Fruit fly (Drosophila melanogaster) whole organism, embryonic: ENCODE measurements around the gene Piezo.
A peak's percentile ranks its signal among the peaks of the same experiment; 100 is the strongest.

Experiments used
- Adf1 ChIP-seq: fragments of 200-800 bp; sonication (Bioruptor generic); IDR thresholded peaks from 2 replicates; pipeline ENCODE4 v1.3.6; 2022; ENCODE audit warnings: missing biosample characterization, missing genetic modification characterization
- Atf3 ChIP-seq: fragments of 200-800 bp; sonication (Bioruptor generic); optimal IDR thresholded peaks from 3 replicates; lab custom pipeline; 2016; ENCODE audit warnings: missing biosample characterization, missing genetic modification characterization
- Awh ChIP-seq: fragments of 200-800 bp; sonication (Bioruptor generic); IDR thresholded peaks from 2 replicates; pipeline ENCODE4, ENCODE4 v1.3.6; 2022; ENCODE audit warnings: missing biosample characterization, missing genetic modification characterization
- BEAF-32 ChIP-seq: fragments of 200-800 bp; sonication (Bioruptor generic); optimal IDR thresholded peaks from 3 replicates; lab custom pipeline; 2017; ENCODE audit warnings: missing biosample characterization, missing genetic modification characterization, mild to moderate bottlenecking, moderate library complexity, missing genetic modification reagents
- CG10147 ChIP-seq: fragments of 200-800 bp; sonication (Bioruptor generic); optimal IDR thresholded peaks from 2 replicates; lab custom pipeline; 2019; ENCODE audit warnings: missing biosample characterization, mild to moderate bottlenecking, missing genetic modification characterization, moderate library complexity
- CG10267 ChIP-seq: fragments of 200-800 bp; sonication (Bioruptor generic); optimal IDR thresholded peaks from 2 replicates; lab custom pipeline; 2018; ENCODE audit warnings: missing biosample characterization, mild to moderate bottlenecking, missing genetic modification characterization, moderate library complexity
- CG11398 ChIP-seq: fragments of 200-800 bp; sonication (Bioruptor generic); optimal IDR thresholded peaks from 2 replicates; lab custom pipeline; 2016; ENCODE audit warnings: missing biosample characterization, missing genetic modification characterization
- CG12236 ChIP-seq: fragments of 200-800 bp; sonication (Bioruptor generic); optimal IDR thresholded peaks from 2 replicates; lab custom pipeline; 2016; ENCODE audit warnings: missing biosample characterization, missing genetic modification characterization
- CG12299 ChIP-seq: fragments of 200-800 bp; sonication (Bioruptor generic); optimal IDR thresholded peaks from 2 replicates; lab custom pipeline; 2018; ENCODE audit warnings: missing biosample characterization, mild to moderate bottlenecking, missing genetic modification characterization
- CG14860 ChIP-seq: fragments of 200-800 bp; sonication (Bioruptor generic); IDR thresholded peaks from 3 replicates; pipeline ENCODE4 v1.3.6; 2022; ENCODE audit warnings: missing biosample characterization, missing genetic modification characterization; ENCODE audit not compliant: partially characterized antibody
- CG15011 ChIP-seq: fragments of 200-800 bp; sonication (Bioruptor generic); optimal IDR thresholded peaks from 3 replicates; lab custom pipeline; 2018; ENCODE audit warnings: missing biosample characterization, mild to moderate bottlenecking, missing genetic modification characterization
- CG16813 ChIP-seq: fragments of 200-800 bp; sonication (Bioruptor generic); IDR thresholded peaks from 3 replicates; pipeline ENCODE4 v1.3.6; 2022; ENCODE audit warnings: missing biosample characterization, missing genetic modification characterization; ENCODE audit not compliant: partially characterized antibody
- CG1792 ChIP-seq: fragments of 200-800 bp; sonication (Bioruptor generic); optimal IDR thresholded peaks from 2 replicates; lab custom pipeline; 2016; ENCODE audit warnings: missing biosample characterization, missing genetic modification characterization
- CG18476 ChIP-seq: fragments of 200-800 bp; sonication (Bioruptor generic); optimal IDR thresholded peaks from 2 replicates; lab custom pipeline; 2016; ENCODE audit warnings: missing biosample characterization, mild to moderate bottlenecking, missing genetic modification characterization
- CG2129 ChIP-seq: fragments of 200-800 bp; sonication (Bioruptor generic); IDR thresholded peaks from 2 replicates; pipeline ENCODE4 v1.3.6; 2022; ENCODE audit warnings: missing biosample characterization, missing genetic modification characterization; ENCODE audit not compliant: partially characterized antibody
- CG32772 ChIP-seq: fragments of 200-800 bp; sonication (Bioruptor generic); IDR thresholded peaks from 2 replicates; pipeline ENCODE4 v1.3.6; 2022; ENCODE audit warnings: missing biosample characterization, missing genetic modification characterization
- CG3407 ChIP-seq: fragments of 200-800 bp; sonication (Bioruptor generic); optimal IDR thresholded peaks from 2 replicates; lab custom pipeline; 2018; ENCODE audit warnings: missing biosample characterization, mild to moderate bottlenecking, missing genetic modification characterization
- CG4404 ChIP-seq: fragments of 200-800 bp; sonication (Bioruptor generic); IDR thresholded peaks from 2 replicates; pipeline ENCODE4 v1.3.6; 2022; ENCODE audit warnings: missing biosample characterization, missing genetic modification characterization
- CG5245 ChIP-seq: fragments of 200-800 bp; sonication (Bioruptor generic); optimal IDR thresholded peaks from 3 replicates; lab custom pipeline; 2016; ENCODE audit warnings: missing biosample characterization, missing genetic modification characterization
- CG6175 ChIP-seq: fragments of 200-800 bp; sonication (Bioruptor generic); IDR thresholded peaks from 3 replicates; pipeline ENCODE4 v1.3.6; 2022; ENCODE audit warnings: missing biosample characterization, missing genetic modification characterization
- Dad ChIP-seq: fragments of 200-800 bp; sonication (Bioruptor generic); optimal IDR thresholded peaks from 3 replicates; lab custom pipeline; 2016; ENCODE audit warnings: missing biosample characterization, missing genetic modification characterization
- Dll ChIP-seq: fragments of 200-800 bp; sonication (Bioruptor generic); IDR thresholded peaks from 4 replicates; pipeline ENCODE4 v1.3.6; 2022; ENCODE audit warnings: missing biosample characterization, missing genetic modification characterization; ENCODE audit not compliant: partially characterized antibody
- Doc3 ChIP-seq: fragments of 200-800 bp; sonication (Bioruptor generic); IDR thresholded peaks from 3 replicates; pipeline ENCODE4 v1.3.6; 2022; ENCODE audit warnings: missing biosample characterization, missing genetic modification characterization; ENCODE audit not compliant: partially characterized antibody
- Drgx ChIP-seq: fragments of 200-800 bp; sonication (Bioruptor generic); IDR thresholded peaks from 2 replicates; pipeline ENCODE4 v1.3.6; 2022; ENCODE audit warnings: missing biosample characterization, missing genetic modification characterization
- Gsc ChIP-seq: fragments of 200-800 bp; sonication (Bioruptor generic); IDR thresholded peaks from 2 replicates; pipeline ENCODE4 v1.3.6; 2022; ENCODE audit warnings: missing biosample characterization, missing genetic modification characterization
- HHEX ChIP-seq: fragments of 200-800 bp; sonication (Bioruptor generic); optimal IDR thresholded peaks from 3 replicates; lab custom pipeline; 2017; ENCODE audit warnings: missing biosample characterization, mild to moderate bottlenecking, missing genetic modification characterization, missing genetic modification reagents
- Hr3 ChIP-seq: fragments of 200-800 bp; sonication (Bioruptor generic); optimal IDR thresholded peaks from 3 replicates; lab custom pipeline; 2016; ENCODE audit warnings: missing biosample characterization, missing genetic modification characterization
- Kr ChIP-seq: fragments of 200-800 bp; sonication (Bioruptor generic); optimal IDR thresholded peaks from 2 replicates; lab custom pipeline; 2017; ENCODE audit warnings: missing biosample characterization, mild to moderate bottlenecking, missing genetic modification characterization
- Lim3 ChIP-seq: fragments of 200-800 bp; sonication (Bioruptor generic); IDR thresholded peaks from 2 replicates; pipeline ENCODE4 v1.3.6; 2022; ENCODE audit warnings: missing biosample characterization, missing genetic modification characterization
- MESR4 ChIP-seq: fragments of 200-800 bp; sonication (Bioruptor generic); optimal IDR thresholded peaks from 2 replicates; lab custom pipeline; 2018; ENCODE audit warnings: missing biosample characterization, mild to moderate bottlenecking, missing genetic modification characterization, moderate library complexity
- Med ChIP-seq: fragments of 200-800 bp; sonication (Bioruptor generic); peaks from one replicate; lab custom pipeline; 2016; ENCODE audit warnings: missing biosample characterization, missing genetic modification characterization, mild to moderate bottlenecking, inconsistent platforms, moderate library complexity
- Nf-YA ChIP-seq: fragments of 200-800 bp; sonication (Bioruptor generic); IDR thresholded peaks from 2 replicates; pipeline ENCODE4 v1.3.6; 2022; ENCODE audit warnings: missing biosample characterization, missing genetic modification characterization
- Scr ChIP-seq: fragments of 200-800 bp; sonication (Bioruptor generic); IDR thresholded peaks from 2 replicates; pipeline ENCODE4 v1.3.6; 2022; ENCODE audit warnings: missing biosample characterization, missing genetic modification characterization; ENCODE audit not compliant: partially characterized antibody
- Taf1 ChIP-seq: fragments of 200-800 bp; sonication (Bioruptor generic); IDR thresholded peaks from 2 replicates; pipeline ENCODE4 v1.3.6; 2022; ENCODE audit warnings: missing biosample characterization, missing genetic modification characterization
- Xrp1 ChIP-seq: fragments of 200-800 bp; sonication (Bioruptor generic); IDR thresholded peaks from 2 replicates; pipeline ENCODE4 v1.3.6; 2022; ENCODE audit warnings: missing biosample characterization, missing genetic modification characterization
- ato ChIP-seq: fragments of 200-800 bp; sonication (Bioruptor generic); IDR thresholded peaks from 2 replicates; pipeline ENCODE4 v1.3.6; 2022; ENCODE audit warnings: missing biosample characterization, missing genetic modification characterization; ENCODE audit not compliant: partially characterized antibody
- bbx ChIP-seq: fragments of 200-800 bp; sonication (Bioruptor generic); IDR thresholded peaks from 2 replicates; pipeline ENCODE4 v1.3.6; 2022; ENCODE audit warnings: missing biosample characterization, missing genetic modification characterization; ENCODE audit not compliant: partially characterized antibody
- bsh ChIP-seq, 2 experiments: fragments of 200-800 bp; sonication (Bioruptor generic); optimal IDR thresholded peaks; 2 replicates each; lab custom pipeline; 2017 to 2018; ENCODE audit warnings: mild to moderate bottlenecking in 2 of 2, missing biosample characterization in 2 of 2, missing genetic modification characterization in 2 of 2, moderate library complexity in 1 of 2
- ci ChIP-seq: fragments of 200-800 bp; sonication (Bioruptor generic); IDR thresholded peaks from 3 replicates; pipeline ENCODE4 v1.3.6; 2022; ENCODE audit warnings: missing biosample characterization, missing genetic modification characterization
- cwo ChIP-seq: fragments of 200-800 bp; sonication (Bioruptor generic); optimal IDR thresholded peaks from 3 replicates; lab custom pipeline; 2017; ENCODE audit warnings: missing biosample characterization, missing genetic modification characterization, mild to moderate bottlenecking, moderate library complexity, missing genetic modification reagents
- dysf ChIP-seq: fragments of 200-800 bp; sonication (Bioruptor generic); IDR thresholded peaks from 3 replicates; pipeline ENCODE4 v1.3.6; 2022; ENCODE audit warnings: missing biosample characterization, missing genetic modification characterization
- gce ChIP-seq: fragments of 200-800 bp; sonication (Bioruptor generic); IDR thresholded peaks from 3 replicates; pipeline ENCODE4 v1.3.6; 2022; ENCODE audit warnings: missing biosample characterization, missing genetic modification characterization
- knrl ChIP-seq: fragments of 200-800 bp; sonication (Bioruptor generic); IDR thresholded peaks from 3 replicates; pipeline ENCODE4 v1.3.6; 2022; ENCODE audit warnings: missing biosample characterization, missing genetic modification characterization; ENCODE audit not compliant: partially characterized antibody
- pita ChIP-seq: fragments of 200-800 bp; sonication (Bioruptor generic); optimal IDR thresholded peaks from 2 replicates; lab custom pipeline; 2017; ENCODE audit warnings: missing biosample characterization, mild to moderate bottlenecking, missing genetic modification characterization
- stwl ChIP-seq: fragments of 200-800 bp; sonication (Bioruptor generic); optimal IDR thresholded peaks from 3 replicates; lab custom pipeline; 2018; ENCODE audit warnings: missing biosample characterization, mild to moderate bottlenecking, missing genetic modification characterization, moderate library complexity
- sug ChIP-seq: fragments of 200-800 bp; optimal IDR thresholded peaks from 2 replicates; lab custom pipeline; 2019; ENCODE audit warnings: missing biosample characterization, mild to moderate bottlenecking, missing genetic modification characterization, moderate library complexity
- tgo ChIP-seq: fragments of 200-800 bp; sonication (Bioruptor generic); IDR thresholded peaks from 3 replicates; pipeline ENCODE4 v1.3.6; 2022; ENCODE audit warnings: missing biosample characterization, missing genetic modification characterization
- trh ChIP-seq: fragments of 200-800 bp; sonication (Bioruptor generic); optimal IDR thresholded peaks from 2 replicates; lab custom pipeline; 2016; ENCODE audit warnings: missing biosample characterization, missing genetic modification characterization
- unc-4 ChIP-seq: fragments of 200-800 bp; sonication (Bioruptor generic); IDR thresholded peaks from 2 replicates; pipeline ENCODE4 v1.3.6; 2022; ENCODE audit warnings: missing biosample characterization, missing genetic modification characterization; ENCODE audit not compliant: partially characterized antibody

The Piezo gene

dm6 chr2L:8220393-8220934 is 57.6 kb downstream of the Piezo start, which contains the start of gene Snx6 (continued):
- TF ChIP-seq BEAF-32 (GFP tag; lab: Kevin White, UChicago) (peak; percentile 64), Dll (GFP tag; lab: Robert Waterston, UW) (peak; percentile 85), Adf1 (GFP tag; lab: Robert Waterston, UW) (no peak), CG1792 (GFP tag; lab: Kevin White, UChicago) (no peak), CG16813 (peak; percentile 50; the same call in 1 of the 3 replicates), CG5245 (GFP tag; lab: Kevin White, UChicago) (no peak), Hr3 (no peak), knrl (GFP tag; lab: Robert Waterston, UW) (peak; percentile 40; the same call in 1 of the 3 replicates), Gsc (GFP tag; lab: Robert Waterston, UW) (no peak), Scr (peak; percentile 68), Doc3 (peak; percentile 65), MESR4 (GFP tag; lab: Kevin White, UChicago) (peak; percentile 50), CG10267 (tag; lab: Kevin White, UChicago) (peak; percentile 26), sug (tag; lab: Kevin White, UChicago) (peak; percentile 80), stwl (tag; lab: Kevin White, UChicago) (peak; percentile 62), CG14860 (GFP tag; lab: Robert Waterston, UW) (peak; percentile 35; the same call in 2 of the 3 replicates), HHEX (GFP tag; lab: Kevin White, UChicago) (no peak), ato (GFP tag; lab: Robert Waterston, UW) (0 out of 2 replicates have a peak, but pooled peaks have one; percentile 37), CG4404 (no peak), Xrp1 (GFP tag; lab: Robert Waterston, UW) (no peak), CG2129 (GFP tag; lab: Robert Waterston, UW) (peak; percentile 46; the same call in 1 of the 2 replicates), bbx (GFP tag; lab: Robert Waterston, UW) (peak; percentile 70), unc-4 (peak; percentile 68), tgo (GFP tag; lab: Robert Waterston, UW) (no peak)

- TF ChIP-seq Taf1 (GFP tag; lab: Robert Waterston, UW), result no peak
- TF ChIP-seq CG12236 (GFP tag; lab: Kevin White, UChicago), result no peak
- no peak for TF ChIP-seq Kr
- TF ChIP-seq CG11398 (GFP tag; lab: Kevin White, UChicago), result no peak
- TF ChIP-seq gce (GFP tag; lab: Robert Waterston, UW), result no peak
- no peak for TF ChIP-seq CG10147 (GFP tag; lab: Kevin White, UChicago)
- no peak for TF ChIP-seq Lim3 (GFP tag; lab: Robert Waterston, UW)
- peak; percentile 5; the same call in 1 of the 3 replicates for TF ChIP-seq dysf
- TF ChIP-seq cwo (GFP tag; lab: Kevin White, UChicago), result no peak
- no peak for TF ChIP-seq Atf3 (GFP tag; lab: Kevin White, UChicago)
- TF ChIP-seq Drgx, result peak; percentile 81
- 0 out of 2 replicates have a peak, but pooled peaks have one; percentile 23 for TF ChIP-seq Awh (GFP tag; lab: Robert Waterston, UW)
- peak in 1 of 2 experiments; percentile 37 for TF ChIP-seq bsh (GFP tag; optimal IDR thresholded peaks at IDR 0.05; lab: Kevin White, UChicago)
- TF ChIP-seq pita, result no peak
- no peak for TF ChIP-seq CG6175
- TF ChIP-seq Nf-YA (GFP tag; lab: Robert Waterston, UW), result 0 out of 2 replicates have a peak, but pooled peaks have one; percentile 15
- no peak for TF ChIP-seq CG3407 (GFP tag; lab: Kevin White, UChicago)
- TF ChIP-seq Med (GFP tag; lab: Kevin White, UChicago), result peak; percentile 69
- TF ChIP-seq CG10267 (tag; lab: Kevin White, UChicago), result no peak
- TF ChIP-seq Dad (GFP tag; lab: Kevin White, UChicago), result no peak
- no peak for TF ChIP-seq CG12299 (tag; lab: Kevin White, UChicago)
- TF ChIP-seq trh (GFP tag; lab: Kevin White, UChicago), result no peak
- TF ChIP-seq HHEX (GFP tag; lab: Kevin White, UChicago), result no peak
- TF ChIP-seq CG15011, result no peak
- TF ChIP-seq CG32772, result no peak
- TF ChIP-seq ci (GFP tag; lab: Robert Waterston, UW), result 0 out of 3 replicates have a peak, but pooled peaks have one; percentile 25
- no peak for TF ChIP-seq CG18476
These were observed 66.3 kb downstream of the Piezo start for dm6 chr2L:8229134-8229533.
